Fruit fly (Drosophila melanogaster): ENCODE measurements around the gene CG17834.

DNA sequence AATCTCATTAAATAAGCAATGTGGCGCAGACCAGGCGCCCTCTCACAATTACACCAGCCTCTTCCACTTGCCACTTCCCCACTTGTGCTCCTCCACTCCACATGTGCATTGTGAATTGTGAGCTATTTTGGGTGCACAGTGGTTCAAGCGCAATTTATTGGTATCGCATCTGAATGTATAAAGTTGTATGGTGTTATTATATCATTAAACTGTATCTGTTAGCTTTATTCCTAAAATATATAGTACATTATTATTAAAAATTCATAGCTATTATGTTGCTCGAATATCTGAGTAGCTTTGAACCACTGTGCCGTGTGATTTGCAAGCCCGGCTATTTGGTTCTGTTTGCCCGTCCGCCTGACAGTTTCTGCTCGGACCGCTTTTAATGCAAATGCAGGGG, 46.0 kb downstream of the CG17834 start:
- TF ChIP-seq lbe (GFP tag; optimal IDR thresholded peaks at IDR 0.05) (peak; percentile 70), CG16779 (GFP tag; IDR thresholded peaks at IDR 0.05) (0 out of 2 replicates have a peak, but pooled peaks have one; percentile 48), CG7928 (GFP tag; optimal IDR thresholded peaks at IDR 0.05) (no peak), CG12071 (GFP tag; optimal IDR thresholded peaks at IDR 0.05) (peak; percentile 70), zen (tag; optimal IDR thresholded peaks at IDR 0.05) (peak; percentile 86), psq (GFP tag; optimal IDR thresholded peaks at IDR 0.05) (peak; percentile 23), CG34224 (GFP tag; IDR thresholded peaks at IDR 0.05; ENCODE audit: partially characterized antibody) (no peak), CG17912 (GFP tag; optimal IDR thresholded peaks at IDR 0.05) (peak; percentile 5), Bteb2 (GFP tag; optimal IDR thresholded peaks at IDR 0.05) (peak; percentile 9), HLH4C (GFP tag; IDR thresholded peaks at IDR 0.05; ENCODE audit: partially characterized antibody) (0 out of 3 replicates have a peak, but pooled peaks have one; percentile 22), CG15073 (GFP tag; optimal IDR thresholded peaks at IDR 0.05) (peak; percentile 52)
